Fruit fly (Drosophila melanogaster) whole organism, embryonic: Measurements from ENCODE around the gene Cyp4ac1.
A peak's percentile ranks its signal among the peaks of the same experiment; 100 is the strongest.

Experiments used
- Abd-B ChIP-seq: fragments of 200-800 bp; sonication (Bioruptor generic); optimal IDR thresholded peaks from 2 replicates; lab custom pipeline; 2018; ENCODE audit warnings: missing biosample characterization, mild to moderate bottlenecking, missing genetic modification characterization, moderate library complexity
- Awh ChIP-seq: fragments of 200-800 bp; sonication (Bioruptor generic); IDR thresholded peaks from 2 replicates; pipeline ENCODE4, ENCODE4 v1.3.6; 2022; ENCODE audit warnings: missing biosample characterization, missing genetic modification characterization
- CG11085 ChIP-seq: fragments of 200-800 bp; sonication (Bioruptor generic); IDR thresholded peaks from 2 replicates; pipeline ENCODE4 v1.3.6; 2022; ENCODE audit warnings: missing biosample characterization, missing genetic modification characterization
- CG11504 ChIP-seq: fragments of 200-800 bp; sonication (Bioruptor generic); optimal IDR thresholded peaks from 3 replicates; lab custom pipeline; 2019; ENCODE audit warnings: missing biosample characterization, mild to moderate bottlenecking, missing genetic modification characterization, moderate library complexity
- CG11696 ChIP-seq: fragments of 200-800 bp; sonication (Bioruptor generic); IDR thresholded peaks from 2 replicates; pipeline ENCODE4 v1.3.6; 2022; ENCODE audit warnings: missing biosample characterization, missing genetic modification characterization
- CG12104 ChIP-seq: fragments of 200-800 bp; sonication (Bioruptor generic); optimal IDR thresholded peaks from 3 replicates; lab custom pipeline; 2016; ENCODE audit warnings: missing biosample characterization, missing genetic modification characterization
- CG13894 ChIP-seq: fragments of 200-800 bp; sonication (Bioruptor generic); optimal IDR thresholded peaks from 3 replicates; lab custom pipeline; 2018; ENCODE audit warnings: missing biosample characterization, mild to moderate bottlenecking, missing genetic modification characterization, moderate library complexity
- CG16813 ChIP-seq: fragments of 200-800 bp; sonication (Bioruptor generic); IDR thresholded peaks from 3 replicates; pipeline ENCODE4 v1.3.6; 2022; ENCODE audit warnings: missing biosample characterization, missing genetic modification characterization; ENCODE audit not compliant: partially characterized antibody
- CG17361 ChIP-seq: fragments of 200-800 bp; sonication (Bioruptor generic); IDR thresholded peaks from 3 replicates; pipeline ENCODE4 v1.3.6; 2022; ENCODE audit warnings: missing biosample characterization, missing genetic modification characterization
- CG17568 ChIP-seq: fragments of 200-800 bp; sonication (Bioruptor generic); optimal IDR thresholded peaks from 2 replicates; lab custom pipeline; 2018; ENCODE audit warnings: missing biosample characterization, mild to moderate bottlenecking, missing genetic modification characterization, moderate library complexity
- CG31388 ChIP-seq: fragments of 200-800 bp; sonication (Bioruptor generic); optimal IDR thresholded peaks from 2 replicates; lab custom pipeline; 2016; ENCODE audit warnings: missing biosample characterization, missing genetic modification characterization
- CG32532 ChIP-seq: fragments of 200-800 bp; sonication (Bioruptor generic); IDR thresholded peaks from 2 replicates; pipeline ENCODE4 v1.3.6; 2022; ENCODE audit warnings: missing biosample characterization, missing genetic modification characterization
- CG32767 ChIP-seq: fragments of 200-800 bp; sonication (Bioruptor generic); IDR thresholded peaks from 2 replicates; pipeline ENCODE4 v1.3.6; 2022; ENCODE audit warnings: missing biosample characterization, missing genetic modification characterization
- CG34422 ChIP-seq: fragments of 200-800 bp; sonication (Bioruptor generic); IDR thresholded peaks from 3 replicates; pipeline ENCODE4 v1.3.6; 2022; ENCODE audit warnings: missing biosample characterization, missing genetic modification characterization
- CG4424 ChIP-seq: fragments of 200-800 bp; sonication (Bioruptor generic); optimal IDR thresholded peaks from 3 replicates; lab custom pipeline; 2016; ENCODE audit warnings: missing biosample characterization, missing genetic modification characterization
- CG6683 ChIP-seq: fragments of 200-800 bp; sonication (Bioruptor generic); optimal IDR thresholded peaks from 2 replicates; lab custom pipeline; 2017; ENCODE audit warnings: missing biosample characterization, mild to moderate bottlenecking, missing genetic modification characterization, missing genetic modification reagents
- CG6765 ChIP-seq: fragments of 200-800 bp; sonication (Bioruptor generic); optimal IDR thresholded peaks from 3 replicates; lab custom pipeline; 2017; ENCODE audit warnings: missing biosample characterization, mild to moderate bottlenecking, missing genetic modification characterization
- CG8089 ChIP-seq: fragments of 200-800 bp; sonication (Bioruptor generic); optimal IDR thresholded peaks from 3 replicates; lab custom pipeline; 2016; ENCODE audit warnings: missing biosample characterization, missing genetic modification characterization
- CG8359 ChIP-seq: fragments of 200-800 bp; sonication (Bioruptor generic); optimal IDR thresholded peaks from 2 replicates; lab custom pipeline; 2017; ENCODE audit warnings: missing biosample characterization, mild to moderate bottlenecking, missing genetic modification characterization, borderline replicate concordance
- Dip3 ChIP-seq: fragments of 200-800 bp; sonication (Bioruptor generic); optimal IDR thresholded peaks from 3 replicates; lab custom pipeline; 2016; ENCODE audit warnings: missing biosample characterization, missing genetic modification characterization
- Dref ChIP-seq: fragments of 200-800 bp; sonication (Bioruptor generic); IDR thresholded peaks from 2 replicates; pipeline ENCODE4 v1.3.6; 2022; ENCODE audit warnings: missing biosample characterization, missing genetic modification characterization
- Elba2 ChIP-seq: fragments of 200-800 bp; sonication (Bioruptor generic); optimal IDR thresholded peaks from 3 replicates; lab custom pipeline; 2016; ENCODE audit warnings: missing biosample characterization, missing genetic modification characterization
- Kr ChIP-seq: fragments of 200-800 bp; sonication (Bioruptor generic); optimal IDR thresholded peaks from 2 replicates; lab custom pipeline; 2017; ENCODE audit warnings: missing biosample characterization, mild to moderate bottlenecking, missing genetic modification characterization
- Oli ChIP-seq: fragments of 200-800 bp; sonication (Bioruptor generic); optimal IDR thresholded peaks from 2 replicates; lab custom pipeline; 2018; ENCODE audit warnings: missing biosample characterization, mild to moderate bottlenecking, missing genetic modification characterization, moderate library complexity
- Poxn ChIP-seq: fragments of 200-800 bp; sonication (Bioruptor generic); IDR thresholded peaks from 2 replicates; pipeline ENCODE4 v1.3.6; 2022; ENCODE audit warnings: missing biosample characterization, missing genetic modification characterization
- Sry-δ ChIP-seq: fragments of 200-800 bp; sonication (Bioruptor generic); optimal IDR thresholded peaks from 2 replicates; lab custom pipeline; 2016; ENCODE audit warnings: missing biosample characterization, missing genetic modification characterization
- TFAM ChIP-seq: fragments of 200-800 bp; sonication (Bioruptor generic); optimal IDR thresholded peaks from 2 replicates; lab custom pipeline; 2017; ENCODE audit warnings: missing biosample characterization, missing genetic modification characterization, inconsistent platforms
- Taf1 ChIP-seq: fragments of 200-800 bp; sonication (Bioruptor generic); IDR thresholded peaks from 2 replicates; pipeline ENCODE4 v1.3.6; 2022; ENCODE audit warnings: missing biosample characterization, missing genetic modification characterization
- abd-A ChIP-seq: fragments of 200-800 bp; sonication (Bioruptor generic); optimal IDR thresholded peaks from 3 replicates; lab custom pipeline; 2019; ENCODE audit warnings: missing biosample characterization, mild to moderate bottlenecking, missing genetic modification characterization, moderate library complexity
- ara ChIP-seq: fragments of 200-800 bp; sonication (Bioruptor generic); IDR thresholded peaks from 2 replicates; pipeline ENCODE4 v1.3.6; 2022; ENCODE audit warnings: missing biosample characterization, missing genetic modification characterization
- ato ChIP-seq: fragments of 200-800 bp; sonication (Bioruptor generic); IDR thresholded peaks from 2 replicates; pipeline ENCODE4 v1.3.6; 2022; ENCODE audit warnings: missing biosample characterization, missing genetic modification characterization; ENCODE audit not compliant: partially characterized antibody
- br ChIP-seq: fragments of >200 bp; optimal IDR thresholded peaks from 2 replicates; lab custom pipeline; 2017
- caup ChIP-seq: fragments of 200-800 bp; sonication (Bioruptor generic); optimal IDR thresholded peaks from 3 replicates; lab custom pipeline; 2017; ENCODE audit warnings: missing biosample characterization, mild to moderate bottlenecking, missing genetic modification characterization, moderate library complexity; ENCODE audit not compliant: severe bottlenecking
- ci ChIP-seq: fragments of 200-800 bp; sonication (Bioruptor generic); IDR thresholded peaks from 3 replicates; pipeline ENCODE4 v1.3.6; 2022; ENCODE audit warnings: missing biosample characterization, missing genetic modification characterization
- corto ChIP-seq: fragments of 200-800 bp; sonication (Bioruptor generic); optimal IDR thresholded peaks from 2 replicates; lab custom pipeline; 2016; ENCODE audit warnings: missing biosample characterization, mild to moderate bottlenecking, missing genetic modification characterization, moderate library complexity
- gsb-n ChIP-seq: fragments of 200-800 bp; sonication (Bioruptor generic); optimal IDR thresholded peaks from 3 replicates; lab custom pipeline; 2018; ENCODE audit warnings: missing biosample characterization, mild to moderate bottlenecking, missing genetic modification characterization
- jumu ChIP-seq: fragments of 200-800 bp; sonication (Bioruptor generic); optimal IDR thresholded peaks from 3 replicates; lab custom pipeline; 2016; ENCODE audit warnings: missing biosample characterization, missing genetic modification characterization
- kah ChIP-seq: fragments of 200-800 bp; sonication (Bioruptor generic); optimal IDR thresholded peaks from 2 replicates; lab custom pipeline; 2018; ENCODE audit warnings: missing biosample characterization, mild to moderate bottlenecking, missing genetic modification characterization
- maf-S ChIP-seq: fragments of 200-800 bp; sonication (Bioruptor generic); optimal IDR thresholded peaks from 2 replicates; lab custom pipeline; 2016; ENCODE audit warnings: missing biosample characterization, missing genetic modification characterization
- oc ChIP-seq: fragments of 200-800 bp; sonication (Bioruptor generic); optimal IDR thresholded peaks from 2 replicates; lab custom pipeline; 2018; ENCODE audit warnings: missing biosample characterization, mild to moderate bottlenecking, missing genetic modification characterization, moderate library complexity
- pan ChIP-seq, 4 experiments: fragments of >200 bp in 3 of 4; fragments of 200-800 bp in 1 of 4; sonication (Bioruptor generic) in 1 of 4; optimal IDR thresholded peaks in 3 of 4; IDR thresholded peaks in 1 of 4; 2 replicates each; pipeline versions ENCODE4 v1.3.6 to Lab custom; 2017 to 2022; ENCODE audit warnings: missing biosample characterization in 2 of 4, missing genetic modification characterization in 2 of 4, mixed read lengths in 1 of 4
- pfk ChIP-seq: fragments of 200-800 bp; sonication (Bioruptor generic); optimal IDR thresholded peaks from 2 replicates; lab custom pipeline; 2018; ENCODE audit warnings: missing biosample characterization, mild to moderate bottlenecking, missing genetic modification characterization, moderate library complexity
- sc ChIP-seq, 3 experiments: fragments of >200 bp in 2 of 3; fragments of 200-800 bp in 1 of 3; sonication (Bioruptor generic) in 1 of 3; optimal IDR thresholded peaks; 2 replicates in 2 of 3; 3 replicates in 1 of 3; lab custom pipeline; 2017; ENCODE audit warnings: mild to moderate bottlenecking in 1 of 3, missing biosample characterization in 1 of 3, missing genetic modification characterization in 1 of 3, missing genetic modification reagents in 1 of 3
- sr ChIP-seq: fragments of 200-800 bp; sonication (Bioruptor generic); IDR thresholded peaks from 3 replicates; pipeline ENCODE4 v1.3.6; 2022; ENCODE audit warnings: missing biosample characterization, missing genetic modification characterization
- tio ChIP-seq: fragments of 200-800 bp; sonication (Bioruptor generic); optimal IDR thresholded peaks from 2 replicates; lab custom pipeline; 2017; ENCODE audit warnings: missing biosample characterization, missing genetic modification characterization, inconsistent platforms
- unpg ChIP-seq: fragments of 200-800 bp; sonication (Bioruptor generic); optimal IDR thresholded peaks from 3 replicates; lab custom pipeline; 2018; ENCODE audit warnings: missing biosample characterization, mild to moderate bottlenecking, missing genetic modification characterization, moderate library complexity

Cyp4ac1 gene

DNA sequence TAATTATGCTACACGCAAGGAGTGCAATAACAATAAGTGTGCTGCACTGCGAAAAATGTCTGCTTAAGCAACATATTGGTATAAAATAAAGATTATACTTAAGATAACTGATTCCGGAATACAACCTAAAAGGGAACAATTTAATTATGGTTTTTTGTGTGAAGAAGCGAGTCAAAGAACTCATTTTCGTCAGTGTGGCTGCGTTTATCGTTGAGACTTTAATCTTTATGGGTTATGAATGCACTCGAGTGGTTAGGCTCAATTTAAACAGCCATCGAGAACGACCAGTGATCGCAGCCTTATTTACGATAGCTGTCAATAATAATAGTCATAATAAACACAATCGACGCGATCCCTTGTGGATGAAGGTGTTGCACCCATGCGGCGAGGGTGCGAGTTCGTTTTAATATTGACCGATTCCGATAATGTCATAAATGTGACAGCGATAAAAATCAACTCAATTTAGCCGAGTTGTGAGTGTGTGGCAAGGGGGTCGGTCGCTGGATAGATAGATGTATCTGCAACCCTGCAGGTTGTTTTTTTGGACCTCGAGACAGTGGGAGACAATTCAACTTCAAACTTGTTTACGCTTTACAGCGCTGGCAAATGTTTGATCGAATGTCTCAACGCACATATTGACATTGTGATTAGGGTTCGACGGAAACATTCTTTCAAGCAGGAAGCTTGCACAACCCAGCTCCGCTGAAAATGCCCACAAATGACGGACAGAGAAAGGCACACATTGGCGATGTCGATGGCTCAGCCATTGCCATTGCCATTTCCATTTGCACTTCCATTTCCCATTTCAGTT is 7.6 kb upstream of the Cyp4ac1 start (continued):
- TF ChIP-seq CG32532 (GFP tag; lab: Robert Waterston, UW) (no peak), jumu (GFP tag; lab: Kevin White, UChicago) (no peak), sr (GFP tag; lab: Robert Waterston, UW) (no peak), CG11696 (no peak), CG34422 (GFP tag; lab: Robert Waterston, UW) (no peak), unpg (peak; percentile 29), Awh (GFP tag; lab: Robert Waterston, UW) (peak; percentile 53; the same call in 1 of the 2 replicates), CG11085 (GFP tag; lab: Robert Waterston, UW) (no peak), CG8089 (GFP tag; lab: Kevin White, UChicago) (peak; percentile 64)

dm6 chr2L:5259076-5259843 is 4.5 kb upstream of the Cyp4ac1 start:
- TF ChIP-seq Elba2 (GFP tag; lab: Kevin White, UChicago) (no peak), CG16813 (GFP tag; lab: Robert Waterston, UW) (no peak), Sry-δ (GFP tag; lab: Kevin White, UChicago) (no peak), pfk (no peak), corto (GFP tag; lab: Kevin White, UChicago) (no peak), ato (GFP tag; lab: Robert Waterston, UW) (no peak), Taf1 (no peak), CG4424 (GFP tag; lab: Kevin White, UChicago) (no peak), CG31388 (no peak), CG12104 (GFP tag; lab: Kevin White, UChicago) (no peak), CG17361 (GFP tag; lab: Robert Waterston, UW) (0 out of 3 replicates have a peak, but pooled peaks have one; percentile 11), maf-S (GFP tag; lab: Kevin White, UChicago) (no peak), CG13894 (tag; lab: Kevin White, UChicago) (peak; percentile 27), CG11504 (peak; percentile 15), kah (GFP tag; lab: Kevin White, UChicago) (no peak), tio (no peak), CG8359 (GFP tag; lab: Kevin White, UChicago) (peak; percentile 97), sc (optimal IDR thresholded peaks at IDR 0.05; lab: Kevin White, UChicago) (no peak), sc (GFP tag; optimal IDR thresholded peaks at IDR 0.05; lab: Kevin White, UChicago) (no peak), CG17568 (GFP tag; lab: Kevin White, UChicago) (no peak), CG6765 (GFP tag; lab: Kevin White, UChicago) (no peak), gsb-n (tag; lab: Kevin White, UChicago) (no peak), ci (GFP tag; lab: Robert Waterston, UW) (no peak), Oli (tag; lab: Kevin White, UChicago) (no peak), caup (GFP tag; lab: Kevin White, UChicago) (no peak), Abd-B (GFP tag; lab: Kevin White, UChicago) (peak; percentile 16), ara (GFP tag; lab: Robert Waterston, UW) (0 out of 2 replicates have a peak, but pooled peaks have one; percentile 6), Poxn (no peak), oc (tag; lab: Kevin White, UChicago) (peak; percentile 83), TFAM (GFP tag; lab: Kevin White, UChicago) (no peak), pan (optimal IDR thresholded peaks at IDR 0.05; lab: Kevin White, UChicago) (no peak), pan (GFP tag; optimal IDR thresholded peaks at IDR 0.05 in 1 of 2, IDR thresholded peaks at IDR 0.05 in 1 of 2) (no peak), CG6683 (GFP tag; lab: Kevin White, UChicago) (no peak), br (no peak), abd-A (tag; lab: Kevin White, UChicago) (peak; percentile 86), CG32767 (GFP tag; lab: Robert Waterston, UW) (no peak), Dref (GFP tag; lab: Robert Waterston, UW) (no peak), Kr (no peak), Dip3 (GFP tag; lab: Kevin White, UChicago) (no peak)
